Worm (Caenorhabditis elegans): ENCODE results near the gene Y50D4B.1.

Gene Y50D4B.1

ce11 chrV:1084016-1084415 lies 28.7 kb upstream of the Y50D4B.1 start, which contains the start of gene Y50D4B.6:
Y50D4B.6 (plus strand) TSS chrV:1084316.
- TF ChIP-seq syd-9 (tag; optimal IDR thresholded peaks at IDR 0.05) (no peak), lim-6 (tag; optimal IDR thresholded peaks at IDR 0.05) (no peak)

- TF ChIP-seq elt-2 (tag; optimal IDR thresholded peaks at IDR 0.05), result no peak
- TF ChIP-seq pha-4 (tag; optimal IDR thresholded peaks at IDR 0.05), result no peak
- no peak for TF ChIP-seq elt-4 (tag; optimal IDR thresholded peaks at IDR 0.05)
- TF ChIP-seq hlh-30 (tag; optimal IDR thresholded peaks at IDR 0.05; ENCODE audit: insufficient read depth), result no peak
- TF ChIP-seq F13H6.1 (tag; optimal IDR thresholded peaks at IDR 0.05), result no peak
- TF ChIP-seq dve-1 (tag; optimal IDR thresholded peaks at IDR 0.05), result no peak
- TF ChIP-seq ceh-48 (tag; optimal IDR thresholded peaks at IDR 0.05), result no peak
- no peak for TF ChIP-seq ceh-31 (tag; optimal IDR thresholded peaks at IDR 0.05)
- no peak for TF ChIP-seq ahr-1 (tag; optimal IDR thresholded peaks at IDR 0.05)
- TF ChIP-seq syd-9 (tag; optimal IDR thresholded peaks at IDR 0.05), result no peak
- no peak for TF ChIP-seq ceh-6 (GFP tag; optimal IDR thresholded peaks at IDR 0.05)
- no peak for TF ChIP-seq hlh-8 (tag; optimal IDR thresholded peaks at IDR 0.05)
- TF ChIP-seq unc-86 (tag; optimal IDR thresholded peaks at IDR 0.05), result no peak
- no peak for TF ChIP-seq gmeb-2 (tag; optimal IDR thresholded peaks at IDR 0.05)
- no peak for TF ChIP-seq pat-9 (tag; optimal IDR thresholded peaks at IDR 0.05)
- TF ChIP-seq mec-3 (tag; optimal IDR thresholded peaks at IDR 0.05; ENCODE audit: borderline replicate concordance), result no peak
- no peak for TF ChIP-seq nhr-232 (tag; optimal IDR thresholded peaks at IDR 0.05)
- no peak for TF ChIP-seq ceh-24 (tag; optimal IDR thresholded peaks at IDR 0.05)
These were observed 24.8 kb upstream of the Y50D4B.1 start, which contains the start of gene clec-203 for ce11 chrV:1087983-1088382. clec-203 (plus strand) TSS chrV:1088283.

ce11 chrV:1092359-1092758 lies 20.4 kb upstream of the Y50D4B.1 start, which contains the start of gene Y50D4B.4:
Y50D4B.4 (plus strand) TSS chrV:1092659.
- TF ChIP-seq hlh-15 (tag; optimal IDR thresholded peaks at IDR 0.05) (no peak), ceh-22 (tag; optimal IDR thresholded peaks at IDR 0.05) (no peak), pha-2 (tag; optimal IDR thresholded peaks at IDR 0.05) (no peak), ceh-19 (GFP tag; optimal IDR thresholded peaks at IDR 0.05) (no peak), fkh-10 (GFP tag; optimal IDR thresholded peaks at IDR 0.05) (no peak), K02D7.2 (tag; optimal IDR thresholded peaks at IDR 0.05) (no peak), dve-1 (tag; optimal IDR thresholded peaks at IDR 0.05) (no peak), sdc-2 (tag; optimal IDR thresholded peaks at IDR 0.05) (no peak), unc-86 (tag; optimal IDR thresholded peaks at IDR 0.05) (no peak), elt-2 (tag; optimal IDR thresholded peaks at IDR 0.05) (no peak), ref-2 (tag; optimal IDR thresholded peaks at IDR 0.05) (no peak), hlh-6 (tag; optimal IDR thresholded peaks at IDR 0.05) (no peak), pax-1 (tag; optimal IDR thresholded peaks at IDR 0.05) (no peak), sox-4 (tag; optimal IDR thresholded peaks at IDR 0.05) (no peak), ceh-14 (tag; optimal IDR thresholded peaks at IDR 0.05) (no peak)

ce11 chrV:1100280-1100679 lies 12.5 kb upstream of the Y50D4B.1 start, which contains the start of gene Y50D4B.2:
Y50D4B.2 (plus strand) TSS chrV:1100580.
- TF ChIP-seq ceh-6 (GFP tag; optimal IDR thresholded peaks at IDR 0.05), result no peak
- TF ChIP-seq ttx-3 (tag; optimal IDR thresholded peaks at IDR 0.05), result no peak
- no peak for TF ChIP-seq ceh-24 (tag; optimal IDR thresholded peaks at IDR 0.05)
- no peak for TF ChIP-seq gmeb-2 (tag; optimal IDR thresholded peaks at IDR 0.05)
- no peak for TF ChIP-seq elt-2 (tag; optimal IDR thresholded peaks at IDR 0.05)
- TF ChIP-seq sox-2 (GFP tag; IDR thresholded peaks at IDR 0.05), result no peak
- no peak for TF ChIP-seq ahr-1 (tag; optimal IDR thresholded peaks at IDR 0.05)
- TF ChIP-seq pros-1 (tag; optimal IDR thresholded peaks at IDR 0.05), result no peak
- no peak for TF ChIP-seq pha-2 (tag; optimal IDR thresholded peaks at IDR 0.05)
- TF ChIP-seq madf-2 (tag; optimal IDR thresholded peaks at IDR 0.05), result no peak
- TF ChIP-seq ceh-9 (tag; optimal IDR thresholded peaks at IDR 0.05), result no peak
- no peak for TF ChIP-seq hlh-30 (tag; optimal IDR thresholded peaks at IDR 0.05; ENCODE audit: insufficient read depth)
- no peak for TF ChIP-seq ceh-22 (tag; optimal IDR thresholded peaks at IDR 0.05)
- no peak for TF ChIP-seq hlh-6 (tag; optimal IDR thresholded peaks at IDR 0.05)
- TF ChIP-seq tbx-2 (tag; optimal IDR thresholded peaks at IDR 0.05), result no peak
- TF ChIP-seq elt-4 (tag; optimal IDR thresholded peaks at IDR 0.05), result no peak

All from whole organism, late embryonic.